Fruit fly (Drosophila melanogaster) whole organism, pupa: Measurements from ENCODE around the gene CG8483.

Source experiments
- CG10348 ChIP-seq: fragments of 200-800 bp; sonication (Bioruptor generic); IDR thresholded peaks from 2 replicates; pipeline ENCODE4 v1.3.6; 2022; ENCODE audit warnings: missing biosample characterization, missing genetic modification characterization
- CG12605 ChIP-seq: fragments of 200-800 bp; sonication (Bioruptor generic); IDR thresholded peaks from 2 replicates; pipeline ENCODE4 v1.3.6; 2022; ENCODE audit warnings: missing biosample characterization, missing genetic modification characterization
- CG13204 ChIP-seq: fragments of 200-800 bp; sonication (Bioruptor generic); optimal IDR thresholded peaks from 2 replicates; lab custom pipeline; 2018; ENCODE audit warnings: missing biosample characterization, mild to moderate bottlenecking, missing genetic modification characterization, moderate library complexity
- CG14655 ChIP-seq: fragments of 200-800 bp; sonication (Bioruptor generic); optimal IDR thresholded peaks from 3 replicates; lab custom pipeline; 2017; ENCODE audit warnings: mild to moderate bottlenecking, missing biosample characterization, missing genetic modification reagents, missing genetic modification characterization
- CG15710 ChIP-seq: fragments of 200-800 bp; sonication (Bioruptor generic); optimal IDR thresholded peaks from 2 replicates; lab custom pipeline; 2018; ENCODE audit warnings: missing biosample characterization, mild to moderate bottlenecking, missing genetic modification characterization, moderate library complexity
- CG32121 ChIP-seq: fragments of 200-800 bp; sonication (Bioruptor generic); IDR thresholded peaks from 2 replicates; pipeline ENCODE4 v1.3.6; 2022; ENCODE audit warnings: missing biosample characterization, missing genetic modification characterization
- CG34367 ChIP-seq: fragments of 200-800 bp; sonication (Bioruptor generic); optimal IDR thresholded peaks from 2 replicates; lab custom pipeline; 2018; ENCODE audit warnings: missing biosample characterization, mild to moderate bottlenecking, missing genetic modification characterization
- CG8301 ChIP-seq: fragments of 200-800 bp; sonication (Bioruptor generic); optimal IDR thresholded peaks from 2 replicates; lab custom pipeline; 2018; ENCODE audit warnings: missing biosample characterization, mild to moderate bottlenecking, missing genetic modification characterization
- D1 ChIP-seq: fragments of 200-800 bp; sonication (Bioruptor generic); optimal IDR thresholded peaks from 2 replicates; lab custom pipeline; 2018; ENCODE audit warnings: missing biosample characterization, mild to moderate bottlenecking, missing genetic modification characterization, moderate library complexity
- gl ChIP-seq: fragments of 200-800 bp; sonication (Bioruptor generic); optimal IDR thresholded peaks from 2 replicates; lab custom pipeline; 2018; ENCODE audit warnings: missing biosample characterization, mild to moderate bottlenecking, missing genetic modification characterization

DNA sequence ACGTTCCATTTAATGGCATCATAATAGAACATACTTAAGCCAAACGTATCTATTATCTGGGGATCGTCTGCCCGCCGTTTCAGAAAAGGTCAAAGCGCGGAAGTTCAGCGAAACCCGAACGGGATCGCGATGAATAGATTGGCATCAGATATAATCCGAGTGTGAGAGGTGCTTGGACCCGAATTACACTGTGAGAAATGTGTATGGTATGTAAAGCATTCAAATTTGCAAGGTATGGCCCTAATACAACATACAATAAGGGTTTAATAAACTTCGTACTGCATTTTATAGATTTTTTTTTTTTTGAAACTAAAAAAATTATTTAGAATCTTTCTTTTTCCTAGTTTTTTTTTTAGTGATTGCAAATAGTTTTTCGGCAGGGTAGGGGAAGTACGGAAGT is 4.5 kb upstream of the CG8483 start:
- TF ChIP-seq CG13204 (GFP tag; lab: Kevin White, UChicago) (no peak), CG8301 (tag; lab: Kevin White, UChicago) (no peak), CG15710 (no peak), CG34367 (no peak), CG10348 (GFP tag; lab: Robert Waterston, UW) (no peak), CG32121 (GFP tag; lab: Robert Waterston, UW) (no peak), CG14655 (GFP tag; lab: Kevin White, UChicago) (no peak), D1 (tag; lab: Kevin White, UChicago) (no peak), gl (tag; lab: Kevin White, UChicago) (no peak), CG12605 (GFP tag; lab: Robert Waterston, UW) (no peak)
